Fruit fly (Drosophila melanogaster) whole organism, prepupa: ENCODE measurements around the gene CG13896.

Experiments
- CG11294 ChIP-seq: fragments of 200-800 bp; sonication (Bioruptor generic); IDR thresholded peaks from 2 replicates; pipeline ENCODE4 v1.3.6; 2022; ENCODE audit warnings: missing biosample characterization, missing genetic modification characterization
- CG11902 ChIP-seq: fragments of 200-800 bp; sonication (Bioruptor generic); optimal IDR thresholded peaks from 3 replicates; lab custom pipeline; 2016; ENCODE audit warnings: missing biosample characterization, missing genetic modification characterization
- CG15336 ChIP-seq: fragments of 200-800 bp; sonication (Bioruptor generic); IDR thresholded peaks from 2 replicates; pipeline ENCODE4 v1.3.6; 2022; ENCODE audit warnings: missing biosample characterization, missing genetic modification characterization
- CG1621 ChIP-seq: fragments of 200-800 bp; sonication (Bioruptor generic); optimal IDR thresholded peaks from 3 replicates; lab custom pipeline; 2018; ENCODE audit warnings: missing biosample characterization, mild to moderate bottlenecking, missing genetic modification characterization
- CG16779 ChIP-seq: fragments of 200-800 bp; sonication (Bioruptor generic); optimal IDR thresholded peaks from 3 replicates; lab custom pipeline; 2017; ENCODE audit warnings: missing biosample characterization, mild to moderate bottlenecking, missing genetic modification characterization
- CG3032 ChIP-seq: fragments of 200-800 bp; optimal IDR thresholded peaks from 2 replicates; lab custom pipeline; 2019; ENCODE audit warnings: missing biosample characterization, mild to moderate bottlenecking, missing genetic modification characterization, moderate library complexity
- CG32006 ChIP-seq: fragments of 200-800 bp; sonication (Bioruptor generic); optimal IDR thresholded peaks from 3 replicates; lab custom pipeline; 2017; ENCODE audit warnings: missing biosample characterization, mild to moderate bottlenecking, missing genetic modification characterization
- CG34406 ChIP-seq: fragments of 200-800 bp; sonication (Bioruptor generic); optimal IDR thresholded peaks from 3 replicates; lab custom pipeline; 2016; ENCODE audit warnings: missing biosample characterization, missing genetic modification characterization
- CG6163 ChIP-seq: fragments of 200-800 bp; sonication (Bioruptor generic); IDR thresholded peaks from 3 replicates; pipeline ENCODE4 v1.3.6; 2022; ENCODE audit warnings: missing biosample characterization, missing genetic modification characterization
- CG6276 ChIP-seq: fragments of 200-800 bp; sonication (Bioruptor generic); optimal IDR thresholded peaks from 2 replicates; lab custom pipeline; 2017; ENCODE audit warnings: missing biosample characterization, mild to moderate bottlenecking, missing genetic modification characterization
- CG6792 ChIP-seq: fragments of 200-800 bp; sonication (Bioruptor generic); optimal IDR thresholded peaks from 3 replicates; lab custom pipeline; 2016; ENCODE audit warnings: missing biosample characterization, missing genetic modification characterization
- CG6854 ChIP-seq: fragments of 200-800 bp; sonication (Bioruptor generic); optimal IDR thresholded peaks from 2 replicates; lab custom pipeline; 2017; ENCODE audit warnings: missing biosample characterization, mild to moderate bottlenecking, missing genetic modification characterization
- CG7368 ChIP-seq: fragments of 200-800 bp; sonication (Bioruptor generic); optimal IDR thresholded peaks from 3 replicates; lab custom pipeline; 2016; ENCODE audit warnings: missing biosample characterization, missing genetic modification characterization
- CG8119 ChIP-seq: fragments of 200-800 bp; sonication (Bioruptor generic); IDR thresholded peaks from 3 replicates; pipeline ENCODE4 v1.3.6; 2022; ENCODE audit warnings: missing biosample characterization, missing genetic modification characterization
- CG8319 ChIP-seq: fragments of 200-800 bp; sonication (Bioruptor generic); optimal IDR thresholded peaks from 3 replicates; lab custom pipeline; 2016; ENCODE audit warnings: missing biosample characterization, missing genetic modification characterization
- CG9139 ChIP-seq: fragments of 200-800 bp; sonication (Bioruptor generic); optimal IDR thresholded peaks from 3 replicates; lab custom pipeline; 2017; ENCODE audit warnings: missing biosample characterization, mild to moderate bottlenecking, missing genetic modification characterization
- Eip75B ChIP-seq: fragments of 200-800 bp; sonication (Bioruptor generic); optimal IDR thresholded peaks from 3 replicates; lab custom pipeline; 2016; ENCODE audit warnings: missing biosample characterization, missing genetic modification characterization
- Eip78C ChIP-seq: fragments of 200-800 bp; sonication (Bioruptor generic); peaks from one replicate; lab custom pipeline; 2016; ENCODE audit warnings: missing biosample characterization, missing genetic modification characterization
- Ets21C ChIP-seq: fragments of 200-800 bp; sonication (Bioruptor generic); optimal IDR thresholded peaks from 3 replicates; lab custom pipeline; 2016; ENCODE audit warnings: missing biosample characterization, missing genetic modification characterization
- Gug ChIP-seq: fragments of 200-800 bp; sonication (Bioruptor generic); IDR thresholded peaks from 2 replicates; pipeline ENCODE4 v1.3.6; 2022; ENCODE audit warnings: missing biosample characterization, missing genetic modification characterization
- Hr38 ChIP-seq: sonication (Bioruptor generic); optimal IDR thresholded peaks from 2 replicates; lab custom pipeline; 2016; ENCODE audit warnings: missing biosample characterization, missing genetic modification characterization
- Hr4 ChIP-seq: fragments of 200-800 bp; sonication (Bioruptor generic); optimal IDR thresholded peaks from 3 replicates; lab custom pipeline; 2016; ENCODE audit warnings: missing biosample characterization, missing genetic modification characterization
- Lpt ChIP-seq: fragments of 200-800 bp; sonication (Bioruptor generic); optimal IDR thresholded peaks from 3 replicates; lab custom pipeline; 2016; ENCODE audit warnings: missing biosample characterization, missing genetic modification characterization
- Met ChIP-seq: fragments of 200-800 bp; sonication (Bioruptor generic); optimal IDR thresholded peaks from 3 replicates; lab custom pipeline; 2016; ENCODE audit warnings: missing biosample characterization, missing genetic modification characterization
- Smox ChIP-seq: fragments of 200-800 bp; sonication (Bioruptor generic); optimal IDR thresholded peaks from 3 replicates; lab custom pipeline; 2016; ENCODE audit warnings: missing biosample characterization, missing genetic modification characterization
- Sox102F ChIP-seq: fragments of 200-800 bp; sonication (Bioruptor generic); optimal IDR thresholded peaks from 2 replicates; lab custom pipeline; 2016; ENCODE audit warnings: missing biosample characterization, mild to moderate bottlenecking, missing genetic modification characterization
- Sox14 ChIP-seq: fragments of 200-800 bp; sonication (Bioruptor generic); optimal IDR thresholded peaks from 3 replicates; lab custom pipeline; 2016; ENCODE audit warnings: missing biosample characterization, missing genetic modification characterization
- acj6 ChIP-seq: fragments of 200-800 bp; sonication (Bioruptor generic); optimal IDR thresholded peaks from 3 replicates; lab custom pipeline; 2016; ENCODE audit warnings: missing biosample characterization, missing genetic modification characterization
- cyc ChIP-seq: fragments of 200-800 bp; sonication (Bioruptor generic); optimal IDR thresholded peaks from 3 replicates; lab custom pipeline; 2016; ENCODE audit warnings: missing biosample characterization, missing genetic modification characterization
- eg ChIP-seq: fragments of 200-800 bp; sonication (Bioruptor generic); IDR thresholded peaks from 3 replicates; pipeline ENCODE4 v1.3.6; 2022; ENCODE audit warnings: missing biosample characterization, missing genetic modification characterization
- fd59A ChIP-seq: fragments of 200-800 bp; sonication (Bioruptor generic); optimal IDR thresholded peaks from 2 replicates; lab custom pipeline; 2017; ENCODE audit warnings: missing biosample characterization, mild to moderate bottlenecking, missing genetic modification characterization, missing genetic modification reagents
- fkh ChIP-seq: fragments of 200-800 bp; sonication (Bioruptor generic); optimal IDR thresholded peaks from 3 replicates; lab custom pipeline; 2017; ENCODE audit warnings: missing biosample characterization, mild to moderate bottlenecking, missing genetic modification characterization, moderate library complexity
- salr ChIP-seq, 2 experiments: fragments of 200-800 bp; sonication (Bioruptor generic); optimal IDR thresholded peaks; 3 replicates each; lab custom pipeline; 2016 to 2018; ENCODE audit warnings: missing biosample characterization in 2 of 2, missing genetic modification characterization in 2 of 2, mild to moderate bottlenecking in 1 of 2
- spab ChIP-seq: fragments of 200-800 bp; sonication (Bioruptor generic); optimal IDR thresholded peaks from 2 replicates; lab custom pipeline; 2017; ENCODE audit warnings: missing biosample characterization, mild to moderate bottlenecking, missing genetic modification characterization, missing genetic modification reagents
- ss ChIP-seq, 2 experiments: fragments of 200-800 bp; sonication (Bioruptor generic); optimal IDR thresholded peaks; 2 replicates in 1 of 2; 3 replicates in 1 of 2; lab custom pipeline; 2017 to 2018; ENCODE audit warnings: mild to moderate bottlenecking in 2 of 2, missing biosample characterization in 2 of 2, missing genetic modification characterization in 2 of 2, moderate library complexity in 1 of 2
- vri ChIP-seq: fragments of 200-800 bp; sonication (Bioruptor generic); optimal IDR thresholded peaks from 3 replicates; lab custom pipeline; 2016; ENCODE audit warnings: missing biosample characterization, mild to moderate bottlenecking, missing genetic modification characterization

Gene CG13896

DNA sequence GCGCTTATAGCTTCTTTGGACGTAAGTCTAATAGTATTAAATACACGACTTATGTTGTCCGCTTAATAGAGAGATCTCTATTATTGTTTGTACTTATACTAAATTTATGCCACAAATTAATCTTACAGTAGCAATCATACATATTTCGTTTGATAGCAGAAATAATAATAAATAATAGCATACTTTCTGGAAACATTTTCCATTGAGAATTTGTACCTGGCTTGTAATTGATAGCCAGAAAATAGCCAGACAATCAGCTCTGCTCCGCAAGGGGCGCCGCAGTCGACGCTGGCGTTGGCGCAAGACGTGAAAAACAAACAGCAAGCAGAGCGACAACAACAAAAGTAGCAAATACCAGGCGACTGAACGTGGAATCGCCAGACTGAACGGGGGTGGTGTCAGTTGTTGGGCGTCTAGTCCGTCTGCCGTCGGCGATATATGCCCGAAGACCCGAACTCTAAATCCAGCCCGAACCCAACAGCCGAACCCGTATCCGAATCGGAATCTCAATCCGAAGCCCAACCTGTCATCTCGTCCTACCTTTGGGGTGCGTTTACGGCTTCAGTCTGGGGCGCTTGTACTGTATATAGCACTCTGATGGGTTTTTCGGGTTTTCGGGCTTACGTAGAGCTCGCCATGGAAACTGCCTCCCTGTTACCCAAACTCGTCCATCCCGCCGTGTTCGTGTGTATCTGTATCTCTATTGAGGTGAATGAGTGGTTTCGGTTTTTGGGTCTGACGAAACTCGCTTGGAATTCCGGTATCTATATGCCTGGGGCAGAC lies 12.1 kb downstream of the CG13896 start (continued):
- peak; percentile 68 for TF ChIP-seq spab
- peak; percentile 77 for TF ChIP-seq CG32006 (GFP tag; lab: Kevin White, UChicago)
- TF ChIP-seq CG9139: no peak
- 0 out of 3 replicates have a peak, but pooled peaks have one; percentile 6 for TF ChIP-seq eg (GFP tag; lab: Robert Waterston, UW)
- TF ChIP-seq Sox14 (GFP tag; lab: Kevin White, UChicago): peak; percentile 57
- no peak for TF ChIP-seq CG8319 (GFP tag; lab: Kevin White, UChicago)
- peak; percentile 26 for TF ChIP-seq cyc (GFP tag; lab: Kevin White, UChicago)
- TF ChIP-seq CG6163 (GFP tag; lab: Robert Waterston, UW): peak; percentile 16; the same call in 1 of the 3 replicates
- peak; percentile 53 for TF ChIP-seq CG3032 (tag; lab: Kevin White, UChicago)
- no peak for TF ChIP-seq CG7368 (GFP tag; lab: Kevin White, UChicago)
- TF ChIP-seq CG6854 (GFP tag; lab: Kevin White, UChicago): no peak
- TF ChIP-seq CG6276 (GFP tag; lab: Kevin White, UChicago): peak; percentile 10
- TF ChIP-seq salr (GFP tag; optimal IDR thresholded peaks at IDR 0.05; lab: Kevin White, UChicago): peak; percentile 5 to 29
- TF ChIP-seq Lpt (GFP tag; lab: Kevin White, UChicago): peak; percentile 7
- TF ChIP-seq Ets21C (GFP tag; lab: Kevin White, UChicago): no peak
- TF ChIP-seq CG11294: no peak
- no peak for TF ChIP-seq CG34406 (GFP tag; lab: Kevin White, UChicago)
- TF ChIP-seq CG6792: no peak
- no peak for TF ChIP-seq CG16779 (tag; lab: Kevin White, UChicago)
- TF ChIP-seq Hr38 (GFP tag; lab: Kevin White, UChicago): no peak
- no peak for TF ChIP-seq CG11902 (GFP tag; lab: Kevin White, UChicago)
- no peak for TF ChIP-seq Gug
- peak; percentile 36 for TF ChIP-seq CG1621 (tag; lab: Kevin White, UChicago)
- peak; percentile 43 for TF ChIP-seq Hr4 (GFP tag; lab: Kevin White, UChicago)
- peak; percentile 66 for TF ChIP-seq Eip75B
- peak; percentile 2 to 18 for TF ChIP-seq ss (GFP tag; optimal IDR thresholded peaks at IDR 0.05; lab: Kevin White, UChicago)
- peak; percentile 42 for TF ChIP-seq Sox102F (GFP tag; lab: Kevin White, UChicago)
- peak; percentile 47 for TF ChIP-seq Smox (GFP tag; lab: Kevin White, UChicago)
- TF ChIP-seq CG15336 (GFP tag; lab: Robert Waterston, UW): 0 out of 2 replicates have a peak, but pooled peaks have one; percentile 41

DNA sequence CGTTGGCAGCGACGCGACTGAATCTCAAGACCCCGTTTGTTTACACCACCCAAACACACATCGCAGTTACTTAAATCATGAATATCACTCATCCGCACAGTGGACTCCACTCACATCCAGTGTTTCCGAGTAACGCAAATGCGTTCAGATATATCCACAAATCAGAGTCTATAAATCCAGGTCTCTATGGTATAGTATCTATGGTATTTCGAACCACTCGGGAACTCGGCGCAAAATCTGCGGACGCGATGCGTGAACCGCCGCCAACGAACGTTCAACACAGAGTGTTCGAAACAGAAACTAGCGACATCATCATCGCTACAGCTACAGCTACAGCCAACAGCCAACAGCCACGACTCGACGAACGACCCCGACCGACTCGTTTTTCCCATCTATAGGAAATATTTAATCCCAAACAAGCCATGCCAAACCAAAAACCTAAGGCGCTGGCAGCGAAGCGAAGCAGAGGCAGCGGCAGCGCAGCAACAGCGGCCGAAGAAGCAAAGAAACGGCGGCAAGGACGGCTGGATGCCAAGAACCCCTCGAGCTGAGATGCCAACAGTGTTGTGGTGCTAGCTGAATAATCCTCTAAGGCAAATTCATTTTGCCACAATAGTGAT lies 12.8 kb downstream of the CG13896 start, which contains the start of gene CG13894:
CG13894 (minus strand) TSS at position 397 of the 620 bp plus-strand sequence.
- peak; percentile 40 for TF ChIP-seq Eip78C (GFP tag; lab: Kevin White, UChicago)
- TF ChIP-seq CG8119 (GFP tag; lab: Robert Waterston, UW): no peak
- TF ChIP-seq fkh (GFP tag; lab: Kevin White, UChicago): peak; percentile 47
- peak; percentile 16 for TF ChIP-seq CG6792
- no peak for TF ChIP-seq vri (GFP tag; lab: Kevin White, UChicago)
- no peak for TF ChIP-seq CG3032 (tag; lab: Kevin White, UChicago)

DNA sequence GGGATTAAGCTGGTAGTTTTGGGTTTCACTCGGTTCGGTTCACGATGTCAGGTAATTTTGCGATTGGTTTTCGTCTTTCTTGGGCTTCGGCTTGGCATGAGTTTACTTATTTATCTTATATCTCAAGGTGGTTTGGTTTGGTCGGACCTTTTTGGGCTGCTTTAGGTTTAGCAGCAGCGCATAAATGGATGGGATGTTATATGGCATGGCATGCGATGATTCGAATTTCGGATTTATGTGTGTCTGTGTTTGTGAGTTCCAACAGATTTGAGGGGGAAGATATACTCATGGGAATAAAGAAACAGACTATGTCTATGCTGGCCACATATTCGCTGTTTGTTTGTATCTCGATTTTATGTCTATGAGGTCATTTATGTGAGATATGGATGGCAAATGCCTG lies 13.9 kb downstream of the CG13896 start:
- TF ChIP-seq Hr38 (GFP tag; lab: Kevin White, UChicago) (no peak), Met (GFP tag; lab: Kevin White, UChicago) (no peak), Lpt (GFP tag; lab: Kevin White, UChicago) (no peak), acj6 (GFP tag; lab: Kevin White, UChicago) (no peak), fd59A (GFP tag; lab: Kevin White, UChicago) (no peak), CG6792 (no peak), CG34406 (GFP tag; lab: Kevin White, UChicago) (no peak)
